Worm (Caenorhabditis elegans) whole organism, L4 larva: Measurements from ENCODE around the gene T19H12.12.

Experiments
- lsy-2 ChIP-seq, 2 experiments: fragments of 150-350 bp in 1 of 2; sonication (generic microtip) in 1 of 2; optimal IDR thresholded peaks; 2 replicates each; lab custom pipeline; 2014 to 2017; ENCODE audit warnings: missing biosample characterization in 2 of 2, missing genetic modification characterization in 2 of 2
- nhr-102 ChIP-seq: sonication (generic microtip); optimal IDR thresholded peaks from 2 replicates; lab custom pipeline; 2016; ENCODE audit warnings: mild to moderate bottlenecking, missing genetic modification characterization, moderate library complexity, missing compliant biosample characterization
- nhr-11 ChIP-seq: fragments of 150-350 bp; optimal IDR thresholded peaks from 2 replicates; lab custom pipeline; 2014; ENCODE audit warnings: missing biosample characterization, missing genetic modification characterization
- pha-4 ChIP-seq, 2 experiments: fragments of 150-350 bp in 1 of 2; fragments of 200-800 bp in 1 of 2; sonication (Bioruptor generic) in 1 of 2; IDR thresholded peaks in 1 of 2; optimal IDR thresholded peaks in 1 of 2; 2 replicates each; pipeline versions ENCODE4 v1.3.6 to Lab custom; 2014 to 2022; ENCODE audit warnings: missing genetic modification characterization in 2 of 2, missing genetic modification reagents in 2 of 2, missing biosample characterization in 1 of 2, missing compliant biosample characterization in 1 of 2
- snpc-4 ChIP-seq: fragments of 150-350 bp; optimal IDR thresholded peaks from 2 replicates; lab custom pipeline; 2014; ENCODE audit warnings: missing biosample characterization, missing genetic modification characterization
- spr-1 ChIP-seq: sonication (generic microtip); optimal IDR thresholded peaks from 2 replicates; lab custom pipeline; 2016; ENCODE audit warnings: mild to moderate bottlenecking, missing genetic modification characterization, missing compliant biosample characterization
- ztf-11 ChIP-seq: fragments of 150-350 bp; optimal IDR thresholded peaks from 2 replicates; lab custom pipeline; 2014; ENCODE audit warnings: missing biosample characterization, missing genetic modification characterization

DNA sequence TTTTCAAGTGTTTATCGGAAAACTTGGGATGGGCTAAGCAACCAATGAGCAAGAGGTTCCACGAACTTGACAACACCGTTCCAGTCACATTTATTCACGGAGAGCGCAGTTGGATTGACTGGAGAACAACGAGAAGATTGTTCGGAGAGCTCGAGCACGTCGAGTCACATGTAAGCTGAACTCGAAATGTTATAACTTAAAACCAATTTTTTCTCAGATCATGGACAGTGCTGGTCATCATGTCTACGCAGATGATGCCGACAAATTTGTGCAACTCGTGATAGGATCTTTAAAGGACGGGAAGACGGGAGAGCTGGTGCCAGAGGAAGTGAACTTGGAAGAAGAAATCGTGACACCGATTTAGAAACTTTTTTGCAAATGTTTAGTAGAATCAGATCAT is 38.1 kb upstream of the T19H12.12 start:
- no peak for TF ChIP-seq lsy-2 (tag; optimal IDR thresholded peaks at IDR 0.05; lab: Kevin White, UChicago)
- TF ChIP-seq nhr-102, result no peak
- TF ChIP-seq nhr-11 (tag; lab: Kevin White, UChicago), result no peak
- no peak for TF ChIP-seq spr-1 (tag; lab: Kevin White, UChicago)
- TF ChIP-seq pha-4 (GFP tag; IDR thresholded peaks at IDR 0.05; lab: Robert Waterston, UW), result no peak
- no peak for TF ChIP-seq pha-4 (tag; optimal IDR thresholded peaks at IDR 0.05; lab: Kevin White, UChicago)
- TF ChIP-seq ztf-11, result no peak
- no peak for TF ChIP-seq snpc-4
